Fruit fly (Drosophila melanogaster) S2 (cell line): ENCODE data around the gene mu2.

Experiments used
- CG8478 ChIP-seq: fragments of >200 bp; optimal IDR thresholded peaks from 2 replicates; lab custom pipeline; 2018
- CTCF ChIP-seq, 2 experiments: fragments of >200 bp; optimal IDR thresholded peaks; 2 replicates each; lab custom pipeline; 2018

dm6 chr3L:1967452-1968310 lies 20.4 kb upstream of the mu2 start:
- TF ChIP-seq CTCF (optimal IDR thresholded peaks at IDR 0.05; lab: Kevin White, UChicago): no peak
- no peak for TF ChIP-seq CG8478 (lab: Kevin White, UChicago)
